Fruit fly (Drosophila melanogaster) whole organism, embryonic: Measurements from ENCODE around the gene CG15741.

ENCODE experiments used
- Abd-B ChIP-seq: fragments of 200-800 bp; sonication (Bioruptor generic); optimal IDR thresholded peaks from 2 replicates; lab custom pipeline; 2018; ENCODE audit warnings: missing biosample characterization, mild to moderate bottlenecking, missing genetic modification characterization, moderate library complexity
- CG13296 ChIP-seq: fragments of 200-800 bp; sonication (Bioruptor generic); optimal IDR thresholded peaks from 3 replicates; lab custom pipeline; 2018; ENCODE audit warnings: missing biosample characterization, mild to moderate bottlenecking, missing genetic modification characterization
- CG14441 ChIP-seq: fragments of 200-800 bp; sonication (Bioruptor generic); IDR thresholded peaks from 2 replicates; pipeline ENCODE4 v1.3.6; 2022; ENCODE audit warnings: missing biosample characterization, missing genetic modification characterization
- CG15479 ChIP-seq: fragments of 200-800 bp; sonication (Bioruptor generic); optimal IDR thresholded peaks from 3 replicates; lab custom pipeline; 2019; ENCODE audit warnings: missing biosample characterization, mild to moderate bottlenecking, missing genetic modification characterization, moderate library complexity
- CG1603 ChIP-seq: fragments of 200-800 bp; sonication (Bioruptor generic); optimal IDR thresholded peaks from 2 replicates; lab custom pipeline; 2019; ENCODE audit warnings: missing biosample characterization, mild to moderate bottlenecking, missing genetic modification characterization, moderate library complexity
- CG17186 ChIP-seq: fragments of 200-800 bp; sonication (Bioruptor generic); optimal IDR thresholded peaks from 3 replicates; lab custom pipeline; 2017; ENCODE audit warnings: missing biosample characterization, missing genetic modification reagents, missing genetic modification characterization
- CG2116 ChIP-seq: fragments of 200-800 bp; sonication (Bioruptor generic); optimal IDR thresholded peaks from 3 replicates; lab custom pipeline; 2018; ENCODE audit warnings: missing biosample characterization, mild to moderate bottlenecking, missing genetic modification characterization
- CG3065 ChIP-seq: fragments of 200-800 bp; sonication (Bioruptor generic); optimal IDR thresholded peaks from 2 replicates; lab custom pipeline; 2016; ENCODE audit warnings: missing biosample characterization, missing genetic modification characterization
- CG43689 ChIP-seq: fragments of 200-800 bp; sonication (Bioruptor generic); IDR thresholded peaks from 2 replicates; pipeline ENCODE4 v1.3.6; 2022; ENCODE audit warnings: missing biosample characterization, missing genetic modification characterization
- CG4730 ChIP-seq: fragments of 200-800 bp; sonication (Bioruptor generic); IDR thresholded peaks from 2 replicates; pipeline ENCODE4 v1.3.6; 2022; ENCODE audit warnings: missing biosample characterization, missing genetic modification characterization
- CG6175 ChIP-seq: fragments of 200-800 bp; sonication (Bioruptor generic); IDR thresholded peaks from 3 replicates; pipeline ENCODE4 v1.3.6; 2022; ENCODE audit warnings: missing biosample characterization, missing genetic modification characterization
- CG9932 ChIP-seq: fragments of 200-800 bp; sonication (Bioruptor generic); IDR thresholded peaks from 2 replicates; pipeline ENCODE4 v1.3.6; 2022; ENCODE audit warnings: missing biosample characterization, missing genetic modification characterization
- CTCF ChIP-seq: fragments of 200-800 bp; sonication (Bioruptor generic); optimal IDR thresholded peaks from 2 replicates; lab custom pipeline; 2017; ENCODE audit warnings: missing biosample characterization, mild to moderate bottlenecking, missing genetic modification characterization, moderate library complexity
- Dll ChIP-seq: fragments of 200-800 bp; sonication (Bioruptor generic); IDR thresholded peaks from 4 replicates; pipeline ENCODE4 v1.3.6; 2022; ENCODE audit warnings: missing biosample characterization, missing genetic modification characterization; ENCODE audit not compliant: partially characterized antibody
- E2f1 ChIP-seq: fragments of 200-800 bp; sonication (Bioruptor generic); IDR thresholded peaks from 2 replicates; pipeline ENCODE4 v1.3.6; 2022; ENCODE audit warnings: missing biosample characterization, missing genetic modification characterization
- Ets65A ChIP-seq: fragments of 200-800 bp; sonication (Bioruptor generic); peaks from one replicate; lab custom pipeline; 2016; ENCODE audit warnings: missing biosample characterization, missing genetic modification characterization
- Hand ChIP-seq: fragments of 200-800 bp; sonication (Bioruptor generic); optimal IDR thresholded peaks from 2 replicates; lab custom pipeline; 2017; ENCODE audit warnings: mild to moderate bottlenecking, missing biosample characterization, missing genetic modification reagents, missing genetic modification characterization
- Hmx ChIP-seq: fragments of 200-800 bp; sonication (Bioruptor generic); optimal IDR thresholded peaks from 2 replicates; lab custom pipeline; 2016; ENCODE audit warnings: missing biosample characterization, missing genetic modification characterization
- Hr3 ChIP-seq: fragments of 200-800 bp; sonication (Bioruptor generic); optimal IDR thresholded peaks from 3 replicates; lab custom pipeline; 2016; ENCODE audit warnings: missing biosample characterization, missing genetic modification characterization
- Jarid2 ChIP-seq: fragments of 200-800 bp; sonication (Bioruptor generic); optimal IDR thresholded peaks from 3 replicates; lab custom pipeline; 2017; ENCODE audit warnings: mild to moderate bottlenecking, missing biosample characterization, missing genetic modification reagents, missing genetic modification characterization
- MTF-1 ChIP-seq: fragments of 200-800 bp; sonication (Bioruptor generic); optimal IDR thresholded peaks from 2 replicates; lab custom pipeline; 2018; ENCODE audit warnings: missing biosample characterization, mild to moderate bottlenecking, missing genetic modification characterization, borderline replicate concordance
- Mrtf ChIP-seq: fragments of 200-800 bp; sonication (Bioruptor generic); IDR thresholded peaks from 3 replicates; pipeline ENCODE4 v1.3.6; 2022; ENCODE audit warnings: missing biosample characterization, missing genetic modification characterization
- Side ChIP-seq: fragments of 200-800 bp; sonication (Bioruptor generic); optimal IDR thresholded peaks from 2 replicates; lab custom pipeline; 2016; ENCODE audit warnings: missing biosample characterization, missing genetic modification characterization
- Ssrp ChIP-seq: fragments of 200-800 bp; sonication (Bioruptor generic); optimal IDR thresholded peaks from 2 replicates; lab custom pipeline; 2018; ENCODE audit warnings: missing biosample characterization, mild to moderate bottlenecking, missing genetic modification characterization, moderate library complexity
- Taf1 ChIP-seq: fragments of 200-800 bp; sonication (Bioruptor generic); IDR thresholded peaks from 2 replicates; pipeline ENCODE4 v1.3.6; 2022; ENCODE audit warnings: missing biosample characterization, missing genetic modification characterization
- Xrp1 ChIP-seq: fragments of 200-800 bp; sonication (Bioruptor generic); IDR thresholded peaks from 2 replicates; pipeline ENCODE4 v1.3.6; 2022; ENCODE audit warnings: missing biosample characterization, missing genetic modification characterization
- ap ChIP-seq: fragments of 200-800 bp; sonication (Bioruptor generic); IDR thresholded peaks from 2 replicates; pipeline ENCODE4 v1.3.6; 2022; ENCODE audit warnings: missing biosample characterization, missing genetic modification characterization
- crc ChIP-seq: fragments of 200-800 bp; sonication (Bioruptor generic); optimal IDR thresholded peaks from 2 replicates; lab custom pipeline; 2016; ENCODE audit warnings: missing biosample characterization, missing genetic modification characterization
- crp ChIP-seq, 2 experiments: fragments of 200-800 bp; sonication (Bioruptor generic); optimal IDR thresholded peaks; 2 replicates in 1 of 2; 3 replicates in 1 of 2; lab custom pipeline; 2017; ENCODE audit warnings: missing biosample characterization in 2 of 2, missing genetic modification characterization in 2 of 2, mild to moderate bottlenecking in 1 of 2, moderate library complexity in 1 of 2
- fd96Cb ChIP-seq: fragments of 200-800 bp; sonication (Bioruptor generic); optimal IDR thresholded peaks from 2 replicates; lab custom pipeline; 2018; ENCODE audit warnings: missing biosample characterization, mild to moderate bottlenecking, missing genetic modification characterization, moderate library complexity
- hb ChIP-seq: fragments of 200-800 bp; sonication (Bioruptor generic); IDR thresholded peaks from 3 replicates; pipeline ENCODE4 v1.3.6; 2022; ENCODE audit warnings: missing biosample characterization, missing genetic modification characterization; ENCODE audit not compliant: partially characterized antibody
- hbn ChIP-seq: fragments of 200-800 bp; sonication (Bioruptor generic); IDR thresholded peaks from 2 replicates; pipeline ENCODE4 v1.3.6; 2022; ENCODE audit warnings: missing biosample characterization, missing genetic modification characterization; ENCODE audit not compliant: partially characterized antibody
- ind ChIP-seq: fragments of 200-800 bp; sonication (Bioruptor generic); optimal IDR thresholded peaks from 3 replicates; lab custom pipeline; 2016; ENCODE audit warnings: missing biosample characterization, missing genetic modification characterization
- insv ChIP-seq, 2 experiments: fragments of 200-800 bp; sonication (Bioruptor generic); optimal IDR thresholded peaks; 3 replicates each; lab custom pipeline; 2016 to 2018; ENCODE audit warnings: missing biosample characterization in 2 of 2, missing genetic modification characterization in 2 of 2
- lola ChIP-seq, 3 experiments: fragments of >200 bp in 2 of 3; fragments of 200-800 bp in 1 of 3; sonication (Bioruptor generic) in 1 of 3; optimal IDR thresholded peaks; 2 replicates each; lab custom pipeline; 2017 to 2019; ENCODE audit warnings: missing biosample characterization in 3 of 3, missing genetic modification characterization in 3 of 3, mild to moderate bottlenecking in 1 of 3, moderate library complexity in 1 of 3
- mirr ChIP-seq: fragments of 200-800 bp; sonication (Bioruptor generic); optimal IDR thresholded peaks from 3 replicates; lab custom pipeline; 2018; ENCODE audit warnings: missing biosample characterization, mild to moderate bottlenecking, missing genetic modification characterization
- mld ChIP-seq: fragments of 200-800 bp; sonication (Bioruptor generic); IDR thresholded peaks from 3 replicates; pipeline ENCODE4 v1.3.6; 2022; ENCODE audit warnings: missing biosample characterization, missing genetic modification characterization; ENCODE audit not compliant: partially characterized antibody
- nerfin-2 ChIP-seq: fragments of 200-800 bp; sonication (Bioruptor generic); IDR thresholded peaks from 2 replicates; pipeline ENCODE4 v1.3.6; 2022; ENCODE audit warnings: missing biosample characterization, missing genetic modification characterization; ENCODE audit not compliant: partially characterized antibody
- nom ChIP-seq: fragments of 200-800 bp; sonication (Bioruptor generic); optimal IDR thresholded peaks from 2 replicates; lab custom pipeline; 2017; ENCODE audit warnings: missing biosample characterization, missing genetic modification characterization, mild to moderate bottlenecking, moderate library complexity, missing genetic modification reagents
- peb ChIP-seq: fragments of 200-800 bp; sonication (Bioruptor generic); IDR thresholded peaks from 2 replicates; pipeline ENCODE4 v1.3.6; 2022; ENCODE audit warnings: missing biosample characterization, missing genetic modification characterization
- phol ChIP-seq: fragments of 200-800 bp; sonication (Bioruptor generic); optimal IDR thresholded peaks from 3 replicates; lab custom pipeline; 2018; ENCODE audit warnings: missing biosample characterization, mild to moderate bottlenecking, missing genetic modification characterization, moderate library complexity
- prd ChIP-seq, 3 experiments: fragments of >200 bp in 2 of 3; fragments of 200-800 bp in 1 of 3; sonication (Bioruptor generic) in 1 of 3; optimal IDR thresholded peaks in 2 of 3; IDR thresholded peaks in 1 of 3; 2 replicates in 2 of 3; 3 replicates in 1 of 3; pipeline versions ENCODE4 v1.3.6 to Lab custom; 2017 to 2022; ENCODE audit warnings: missing biosample characterization in 1 of 3, missing genetic modification characterization in 1 of 3
- psq ChIP-seq: fragments of 200-800 bp; sonication (Bioruptor generic); optimal IDR thresholded peaks from 2 replicates; lab custom pipeline; 2017; ENCODE audit warnings: missing biosample characterization, missing genetic modification characterization
- scrt ChIP-seq: fragments of 200-800 bp; sonication (Bioruptor generic); optimal IDR thresholded peaks from 2 replicates; lab custom pipeline; 2018; ENCODE audit warnings: missing biosample characterization, mild to moderate bottlenecking, missing genetic modification characterization, moderate library complexity
- sens ChIP-seq: fragments of 200-800 bp; sonication (Bioruptor generic); peaks from one replicate; lab custom pipeline; 2016; ENCODE audit warnings: missing biosample characterization, missing genetic modification characterization
- slou ChIP-seq: fragments of 200-800 bp; sonication (Bioruptor generic); optimal IDR thresholded peaks from 3 replicates; lab custom pipeline; 2016; ENCODE audit warnings: missing biosample characterization, missing genetic modification characterization
- sob ChIP-seq: fragments of 200-800 bp; sonication (Bioruptor generic); IDR thresholded peaks from 2 replicates; pipeline ENCODE4 v1.3.6; 2022; ENCODE audit warnings: missing biosample characterization, missing genetic modification characterization
- twi ChIP-seq: fragments of 200-800 bp; optimal IDR thresholded peaks from 2 replicates; lab custom pipeline; 2019; ENCODE audit warnings: missing biosample characterization, mild to moderate bottlenecking, missing genetic modification characterization, moderate library complexity

The CG15741 gene

DNA sequence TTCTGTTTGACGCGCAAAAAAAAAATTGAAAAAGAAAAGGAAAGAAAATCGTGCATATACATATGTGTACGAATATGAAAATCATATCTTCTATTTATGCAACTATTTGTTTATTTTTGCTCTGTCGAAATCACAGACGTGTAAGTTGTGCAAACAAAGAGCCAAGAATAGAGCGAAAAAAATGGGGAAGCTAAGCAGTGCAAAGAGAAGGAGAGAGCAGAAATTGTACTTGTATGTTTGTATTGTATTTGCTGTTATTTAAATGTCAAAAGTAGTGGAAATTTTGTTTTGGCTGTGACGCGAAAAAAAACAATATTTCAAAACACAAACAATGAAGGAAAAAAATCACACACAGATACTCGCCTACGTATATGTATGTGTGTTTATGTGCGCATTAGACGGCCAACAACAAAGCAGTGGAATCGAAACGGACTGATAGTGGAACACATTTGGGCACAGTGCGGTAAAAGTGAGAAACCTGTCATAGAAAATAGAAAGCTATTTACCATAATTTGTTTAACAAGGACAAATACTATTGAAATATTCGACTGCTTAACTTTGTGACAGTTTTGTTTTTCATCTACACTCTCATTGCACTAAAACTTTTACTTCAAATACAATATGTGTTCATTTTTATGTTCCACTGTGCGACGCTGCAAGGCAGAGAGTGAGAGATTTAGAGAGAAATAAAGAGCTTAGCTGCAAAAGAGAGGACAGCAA, 19.6 kb downstream of the CG15741 start (continued):
- TF ChIP-seq Dll (GFP tag; lab: Robert Waterston, UW): peak; percentile 47; the same call in 1 of the 4 replicates
- peak; percentile 93 for TF ChIP-seq crc (GFP tag; lab: Kevin White, UChicago)
- TF ChIP-seq scrt (GFP tag; lab: Kevin White, UChicago): peak; percentile 86
- peak; percentile 46 for TF ChIP-seq CG15479
- peak; percentile 19; the same call in 1 of the 2 replicates for TF ChIP-seq nerfin-2
- TF ChIP-seq sob (GFP tag; lab: Robert Waterston, UW): peak; percentile 94
- TF ChIP-seq CG9932 (GFP tag; lab: Robert Waterston, UW): peak; percentile 84
- peak; percentile 94 for TF ChIP-seq CG14441 (GFP tag; lab: Robert Waterston, UW)
- peak; percentile 96 for TF ChIP-seq fd96Cb (tag; lab: Kevin White, UChicago)
- TF ChIP-seq CG13296 (GFP tag; lab: Kevin White, UChicago): peak; percentile 90
- peak; percentile 62; the same call in 1 of the 3 replicates for TF ChIP-seq hb (GFP tag; lab: Robert Waterston, UW)
- no peak for TF ChIP-seq mld (GFP tag; lab: Robert Waterston, UW)
- TF ChIP-seq Hr3 (GFP tag; lab: Kevin White, UChicago): peak; percentile 91
- no peak for TF ChIP-seq prd (optimal IDR thresholded peaks at IDR 0.05; lab: Kevin White, UChicago)
- peak; percentile 96 for TF ChIP-seq prd (GFP tag; IDR thresholded peaks at IDR 0.05; lab: Robert Waterston, UW)
- TF ChIP-seq Xrp1 (GFP tag; lab: Robert Waterston, UW): peak; percentile 97
- peak; percentile 89 for TF ChIP-seq Taf1
- peak; percentile 84 for TF ChIP-seq Hand (GFP tag; lab: Kevin White, UChicago)
- TF ChIP-seq Ets65A: peak; percentile 99
- TF ChIP-seq insv (GFP tag; optimal IDR thresholded peaks at IDR 0.05; lab: Kevin White, UChicago): peak in 1 of 2 experiments; percentile 63
- peak; percentile 83 for TF ChIP-seq slou (GFP tag; lab: Kevin White, UChicago)
- peak; percentile 66 for TF ChIP-seq nom (GFP tag; lab: Kevin White, UChicago)
- TF ChIP-seq Jarid2 (GFP tag; lab: Kevin White, UChicago): peak; percentile 71
- peak; percentile 82 for TF ChIP-seq MTF-1 (GFP tag; lab: Kevin White, UChicago)
- TF ChIP-seq E2f1 (GFP tag; lab: Robert Waterston, UW): peak; percentile 93
- TF ChIP-seq CG4730 (GFP tag; lab: Robert Waterston, UW): peak; percentile 89
- TF ChIP-seq Side (GFP tag; lab: Kevin White, UChicago): peak; percentile 96
- TF ChIP-seq CG43689: peak; percentile 84
- peak; percentile 88 for TF ChIP-seq Abd-B (GFP tag; lab: Kevin White, UChicago)
- peak; percentile 77; the same call in 2 of the 3 replicates for TF ChIP-seq CG6175
- TF ChIP-seq CTCF (GFP tag; lab: Kevin White, UChicago): peak; percentile 40
- peak; percentile 92 for TF ChIP-seq ap (GFP tag; lab: Robert Waterston, UW)
- peak; percentile 94 for TF ChIP-seq ind (GFP tag; lab: Kevin White, UChicago)
- TF ChIP-seq crp (GFP tag; optimal IDR thresholded peaks at IDR 0.05; lab: Kevin White, UChicago): peak in 1 of 2 experiments; percentile 63
- peak; percentile 91 for TF ChIP-seq Ssrp (tag; lab: Kevin White, UChicago)
- TF ChIP-seq mirr (GFP tag; lab: Kevin White, UChicago): peak; percentile 86
- TF ChIP-seq CG3065 (GFP tag; lab: Kevin White, UChicago): peak; percentile 77
- peak; percentile 79 for TF ChIP-seq psq (GFP tag; lab: Kevin White, UChicago)
- TF ChIP-seq Mrtf (GFP tag; lab: Robert Waterston, UW): peak; percentile 90
- peak; percentile 100 for TF ChIP-seq sens (GFP tag; lab: Kevin White, UChicago)
- TF ChIP-seq CG2116 (GFP tag; lab: Kevin White, UChicago): peak; percentile 83
- peak; percentile 92 for TF ChIP-seq peb (GFP tag; lab: Robert Waterston, UW)
- peak in 1 of 3 experiments; percentile 90 for TF ChIP-seq lola (GFP tag; optimal IDR thresholded peaks at IDR 0.05; lab: Kevin White, UChicago)
- no peak for TF ChIP-seq hbn (GFP tag; lab: Robert Waterston, UW)
- peak; percentile 97 for TF ChIP-seq CG1603
- TF ChIP-seq Hmx (GFP tag; lab: Kevin White, UChicago): peak; percentile 82
- peak; percentile 92 for TF ChIP-seq phol (tag; lab: Kevin White, UChicago)
- peak; percentile 73 for TF ChIP-seq twi (tag; lab: Kevin White, UChicago)
- TF ChIP-seq CG17186 (GFP tag; lab: Kevin White, UChicago): peak; percentile 70
